Worm (Caenorhabditis elegans): ENCODE measurements around the gene nhr-130.
A peak's percentile ranks its signal among the peaks of the same experiment; 100 is the strongest.

nhr-130 gene

ce11 chrV:449130-449529 is 34.0 kb downstream of the nhr-130 start, which contains the start of gene srh-35:
srh-35 (minus strand) TSS chrV:449230.
- no peak for TF ChIP-seq unc-130 (GFP tag; optimal IDR thresholded peaks at IDR 0.05)
- no peak for TF ChIP-seq ceh-20 (GFP tag; IDR thresholded peaks at IDR 0.05)
- no peak for TF ChIP-seq zip-11 (GFP tag; IDR thresholded peaks at IDR 0.05)
- TF ChIP-seq T20F7.1 (GFP tag; optimal IDR thresholded peaks at IDR 0.05), result no peak
- TF ChIP-seq duxl-1 (tag; optimal IDR thresholded peaks at IDR 0.05; ENCODE audit: poor library complexity), result no peak
- no peak for TF ChIP-seq lir-3 (tag; optimal IDR thresholded peaks at IDR 0.05)
- no peak for TF ChIP-seq tra-1 (GFP tag; IDR thresholded peaks at IDR 0.05)

DNA sequence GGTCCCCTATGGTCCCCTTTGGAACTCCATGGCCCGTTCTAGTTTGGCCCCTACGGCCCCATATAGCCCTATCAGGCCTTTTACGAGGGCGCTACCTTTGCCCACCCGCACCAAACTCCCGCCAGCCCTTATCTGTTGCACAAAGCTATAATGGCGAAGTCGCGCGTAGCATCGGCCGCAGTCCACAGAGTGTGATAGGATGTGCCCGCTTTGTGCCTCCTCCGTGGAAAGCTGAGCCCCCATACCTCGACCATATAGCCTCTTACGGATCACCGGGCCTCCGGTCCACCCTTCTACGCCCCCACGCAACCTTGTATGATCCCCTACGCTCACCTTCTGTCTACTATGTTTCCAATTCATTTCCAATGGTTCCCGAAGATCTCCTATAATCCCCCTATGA is 36.2 kb downstream of the nhr-130 start:
- TF ChIP-seq lin-39 (tag; optimal IDR thresholded peaks at IDR 0.05) (no peak), set-16 (GFP tag; IDR thresholded peaks at IDR 0.05) (peak; percentile 58), nhr-10 (tag; optimal IDR thresholded peaks at IDR 0.05) (no peak), T20F7.1 (GFP tag; optimal IDR thresholded peaks at IDR 0.05) (no peak), ztf-11 (tag; optimal IDR thresholded peaks at IDR 0.05) (no peak), nhr-102 (tag; optimal IDR thresholded peaks at IDR 0.05) (no peak), hmg-1.1 (GFP tag; IDR thresholded peaks at IDR 0.05) (no peak), duxl-1 (tag; optimal IDR thresholded peaks at IDR 0.05; ENCODE audit: poor library complexity) (no peak), T26A8.4 (GFP tag; IDR thresholded peaks at IDR 0.05) (no peak), lim-7 (GFP tag; IDR thresholded peaks at IDR 0.05) (no peak), Y5F2A.4 (GFP tag; optimal IDR thresholded peaks at IDR 0.05) (no peak), daf-12 (tag; optimal IDR thresholded peaks at IDR 0.05) (no peak), mes-2 (tag; optimal IDR thresholded peaks at IDR 0.05; ENCODE audit: poor library complexity, severe bottlenecking) (no peak), nhr-25 (tag; optimal IDR thresholded peaks at IDR 0.05; ENCODE audit: borderline replicate concordance, insufficient read depth) (no peak), pqm-1 (tag; optimal IDR thresholded peaks at IDR 0.05) (no peak), tra-1 (GFP tag; IDR thresholded peaks at IDR 0.05) (no peak), dve-1 (tag; optimal IDR thresholded peaks at IDR 0.05; ENCODE audit: insufficient read depth) (no peak), unc-62 (GFP tag; optimal IDR thresholded peaks at IDR 0.05 in 1 of 2) (peak in 1 of 2 experiments; percentile 27), unc-62 (tag; optimal IDR thresholded peaks at IDR 0.05) (no peak), saeg-2 (GFP tag; IDR thresholded peaks at IDR 0.05) (no peak), F44E2.7 (GFP tag; IDR thresholded peaks at IDR 0.05) (0 out of 2 replicates have a peak, but pooled peaks have one; percentile 9), nhr-237 (tag; optimal IDR thresholded peaks at IDR 0.05) (no peak)

DNA sequence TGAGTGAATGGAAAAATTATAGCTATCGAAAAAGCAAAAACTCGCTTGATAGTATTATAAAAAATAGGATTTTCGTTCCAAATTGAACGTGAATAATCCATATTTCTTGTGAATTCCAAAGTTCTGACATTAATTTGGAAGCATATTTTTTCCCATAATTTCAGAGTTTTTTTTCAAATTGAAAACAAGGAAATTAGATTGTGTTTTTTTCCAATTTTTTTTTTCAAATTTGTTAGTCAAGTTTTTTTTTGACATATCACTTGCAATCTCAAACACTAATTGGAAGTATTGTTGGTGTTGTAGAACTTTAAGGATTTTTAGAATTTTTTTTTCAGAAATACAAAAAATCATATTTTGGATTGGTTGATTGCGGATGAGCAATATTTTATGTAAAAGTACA is 36.6 kb downstream of the nhr-130 start, which contains the start of gene srh-34:
Gene srh-34, minus strand, starts transcription at position 101 of the 400 bp plus-strand sequence.
- no peak for TF ChIP-seq Y48G9A.11 (GFP tag; IDR thresholded peaks at IDR 0.05)
- no peak for TF ChIP-seq nhr-42 (GFP tag; IDR thresholded peaks at IDR 0.05)
- TF ChIP-seq arid-1 (GFP tag; conservative IDR thresholded peaks at IDR 0.05), result no peak
- TF ChIP-seq ctbp-1 (GFP tag; IDR thresholded peaks at IDR 0.05), result no peak
- TF ChIP-seq skn-1 (tag; optimal IDR thresholded peaks at IDR 0.05), result no peak
- no peak for TF ChIP-seq Y75B8A.6 (GFP tag; IDR thresholded peaks at IDR 0.05)
- TF ChIP-seq aha-1 (tag), result no peak
- no peak for TF ChIP-seq ceh-44 (GFP tag; IDR thresholded peaks at IDR 0.05)
- no peak for TF ChIP-seq hmg-1.1 (GFP tag; IDR thresholded peaks at IDR 0.05)
- TF ChIP-seq mdl-1 (tag; optimal IDR thresholded peaks at IDR 0.05), result no peak
- TF ChIP-seq spr-1 (tag; optimal IDR thresholded peaks at IDR 0.05), result no peak
- no peak for TF ChIP-seq dmd-9 (GFP tag; IDR thresholded peaks at IDR 0.05)
- no peak for TF ChIP-seq ztf-11 (tag; optimal IDR thresholded peaks at IDR 0.05)
- TF ChIP-seq nhr-102 (tag; optimal IDR thresholded peaks at IDR 0.05), result no peak
- no peak for TF ChIP-seq egl-43 (GFP tag; IDR thresholded peaks at IDR 0.05)
- TF ChIP-seq lin-29 (GFP tag; IDR thresholded peaks at IDR 0.05), result no peak
- TF ChIP-seq ceh-20 (GFP tag; IDR thresholded peaks at IDR 0.05), result no peak
